Fruit fly (Drosophila melanogaster) whole organism, adult: Measurements from ENCODE around the gene CG13060.

Experiments used
- CG11617 ChIP-seq: fragments of 200-800 bp; sonication (Bioruptor generic); optimal IDR thresholded peaks from 2 replicates; lab custom pipeline; 2017; ENCODE audit warnings: mild to moderate bottlenecking, missing biosample characterization, missing genetic modification reagents, missing genetic modification characterization
- CG12768 ChIP-seq: fragments of 200-800 bp; sonication (Bioruptor generic); optimal IDR thresholded peaks from 2 replicates; lab custom pipeline; 2017; ENCODE audit warnings: missing biosample characterization, missing genetic modification characterization, mild to moderate bottlenecking, moderate library complexity, missing genetic modification reagents
- CG14711 ChIP-seq: fragments of 200-800 bp; sonication (Bioruptor generic); optimal IDR thresholded peaks from 2 replicates; lab custom pipeline; 2018; ENCODE audit warnings: missing biosample characterization, mild to moderate bottlenecking, missing genetic modification characterization, moderate library complexity
- CG1620 ChIP-seq: fragments of 200-800 bp; sonication (Bioruptor generic); optimal IDR thresholded peaks from 2 replicates; lab custom pipeline; 2016; ENCODE audit warnings: missing biosample characterization, missing genetic modification characterization
- CG33017 ChIP-seq: fragments of 200-800 bp; sonication (Bioruptor generic); optimal IDR thresholded peaks from 2 replicates; lab custom pipeline; 2018; ENCODE audit warnings: missing biosample characterization, mild to moderate bottlenecking, missing genetic modification characterization, moderate library complexity
- CG5204 ChIP-seq: fragments of 200-800 bp; sonication (Bioruptor generic); optimal IDR thresholded peaks from 2 replicates; lab custom pipeline; 2016; ENCODE audit warnings: missing biosample characterization, missing genetic modification characterization
- CG7045 ChIP-seq: fragments of 200-800 bp; sonication (Bioruptor generic); optimal IDR thresholded peaks from 2 replicates; lab custom pipeline; 2017; ENCODE audit warnings: missing biosample characterization, mild to moderate bottlenecking, missing genetic modification characterization
- CG7101 ChIP-seq: fragments of 200-800 bp; sonication (Bioruptor generic); optimal IDR thresholded peaks from 2 replicates; lab custom pipeline; 2018; ENCODE audit warnings: missing biosample characterization, mild to moderate bottlenecking, missing genetic modification characterization, moderate library complexity
- Clk ChIP-seq: fragments of 200-800 bp; sonication (Bioruptor generic); optimal IDR thresholded peaks from 2 replicates; lab custom pipeline; 2017; ENCODE audit warnings: missing biosample characterization, missing genetic modification characterization
- Crg-1 ChIP-seq: fragments of 200-800 bp; sonication (Bioruptor generic); optimal IDR thresholded peaks from 2 replicates; lab custom pipeline; 2016; ENCODE audit warnings: missing biosample characterization, missing genetic modification characterization
- Hr96 ChIP-seq: fragments of 200-800 bp; sonication (Bioruptor generic); optimal IDR thresholded peaks from 2 replicates; lab custom pipeline; 2016; ENCODE audit warnings: missing biosample characterization, missing genetic modification characterization
- Mnt ChIP-seq: fragments of 200-800 bp; sonication (Bioruptor generic); optimal IDR thresholded peaks from 2 replicates; lab custom pipeline; 2016; ENCODE audit warnings: missing biosample characterization, mild to moderate bottlenecking, missing genetic modification characterization
- bab1 ChIP-seq: fragments of 200-800 bp; sonication (Bioruptor generic); optimal IDR thresholded peaks from 3 replicates; lab custom pipeline; 2019; ENCODE audit warnings: missing biosample characterization, mild to moderate bottlenecking, missing genetic modification characterization, moderate library complexity
- cic ChIP-seq: fragments of 200-800 bp; sonication (Bioruptor generic); optimal IDR thresholded peaks from 2 replicates; lab custom pipeline; 2017; ENCODE audit warnings: missing biosample characterization, mild to moderate bottlenecking, missing genetic modification characterization, moderate library complexity
- cnc ChIP-seq, 2 experiments: fragments of >200 bp; optimal IDR thresholded peaks; 2 replicates each; lab custom pipeline; 2017
- kay ChIP-seq: fragments of 200-800 bp; sonication (Bioruptor generic); peaks from one replicate; lab custom pipeline; 2016; ENCODE audit warnings: missing biosample characterization, missing genetic modification characterization, borderline replicate concordance
- ovo ChIP-seq: fragments of 200-800 bp; sonication (Bioruptor generic); optimal IDR thresholded peaks from 2 replicates; lab custom pipeline; 2016; ENCODE audit warnings: missing biosample characterization, missing genetic modification characterization
- pad ChIP-seq: fragments of 200-800 bp; sonication (Bioruptor generic); optimal IDR thresholded peaks from 3 replicates; lab custom pipeline; 2017; ENCODE audit warnings: missing biosample characterization, missing genetic modification characterization, mild to moderate bottlenecking, moderate library complexity, missing genetic modification reagents
- tj ChIP-seq: fragments of 200-800 bp; sonication (Bioruptor generic); optimal IDR thresholded peaks from 3 replicates; lab custom pipeline; 2017; ENCODE audit warnings: missing biosample characterization, mild to moderate bottlenecking, missing genetic modification characterization, moderate library complexity
- toe ChIP-seq: fragments of 200-800 bp; sonication (Bioruptor generic); optimal IDR thresholded peaks from 2 replicates; lab custom pipeline; 2016; ENCODE audit warnings: missing biosample characterization, missing genetic modification characterization

CG13060 gene

dm6 chr3L:16357860-16358259, 38.2 kb downstream of the CG13060 start:
- TF ChIP-seq CG7045 (GFP tag; lab: Kevin White, UChicago) (no peak), Crg-1 (GFP tag; lab: Kevin White, UChicago) (no peak), pad (GFP tag; lab: Kevin White, UChicago) (no peak), CG1620 (no peak), CG7101 (tag; lab: Kevin White, UChicago) (no peak), CG33017 (tag; lab: Kevin White, UChicago) (no peak), Hr96 (no peak), Mnt (GFP tag; lab: Kevin White, UChicago) (no peak), tj (GFP tag; lab: Kevin White, UChicago) (no peak), kay (GFP tag; lab: Kevin White, UChicago) (no peak)

DNA sequence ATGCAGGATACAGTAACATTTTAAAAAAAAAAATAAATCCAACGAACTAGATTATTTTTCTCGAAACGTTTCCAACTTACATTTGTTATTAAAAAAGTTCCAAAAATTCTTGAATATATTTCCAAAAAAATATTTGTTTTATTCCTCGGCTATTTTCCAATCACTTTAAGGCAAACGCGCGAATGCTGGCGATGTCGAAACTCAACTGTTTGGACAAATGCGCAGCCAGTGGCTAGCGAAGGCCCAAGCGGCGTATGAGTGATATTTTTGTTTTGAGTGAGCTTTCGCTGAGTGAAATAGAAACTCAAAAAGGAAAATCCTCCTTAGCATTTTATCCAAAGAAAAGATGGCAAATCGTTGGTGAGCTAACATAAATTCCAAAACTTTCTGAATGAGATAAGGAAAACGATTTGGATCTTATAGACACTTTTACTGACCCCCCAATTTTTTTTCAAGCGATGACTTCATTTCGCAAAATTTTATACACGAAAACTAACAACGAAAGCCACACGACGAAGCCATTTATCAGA, 39.6 kb downstream of the CG13060 start, which contains the start of gene ringer:
TSS of gene ringer (minus strand) at position 210 of the 530 bp plus-strand sequence.
- TF ChIP-seq CG14711 (tag; lab: Kevin White, UChicago), result no peak
- peak; percentile 43 for TF ChIP-seq CG33017 (tag; lab: Kevin White, UChicago)

dm6 chr3L:16359795-16360194, 40.1 kb downstream of the CG13060 start:
- TF ChIP-seq CG12768 (GFP tag; lab: Kevin White, UChicago) (peak; percentile 39), kay (GFP tag; lab: Kevin White, UChicago) (peak; percentile 92), CG7101 (tag; lab: Kevin White, UChicago) (no peak)

DNA sequence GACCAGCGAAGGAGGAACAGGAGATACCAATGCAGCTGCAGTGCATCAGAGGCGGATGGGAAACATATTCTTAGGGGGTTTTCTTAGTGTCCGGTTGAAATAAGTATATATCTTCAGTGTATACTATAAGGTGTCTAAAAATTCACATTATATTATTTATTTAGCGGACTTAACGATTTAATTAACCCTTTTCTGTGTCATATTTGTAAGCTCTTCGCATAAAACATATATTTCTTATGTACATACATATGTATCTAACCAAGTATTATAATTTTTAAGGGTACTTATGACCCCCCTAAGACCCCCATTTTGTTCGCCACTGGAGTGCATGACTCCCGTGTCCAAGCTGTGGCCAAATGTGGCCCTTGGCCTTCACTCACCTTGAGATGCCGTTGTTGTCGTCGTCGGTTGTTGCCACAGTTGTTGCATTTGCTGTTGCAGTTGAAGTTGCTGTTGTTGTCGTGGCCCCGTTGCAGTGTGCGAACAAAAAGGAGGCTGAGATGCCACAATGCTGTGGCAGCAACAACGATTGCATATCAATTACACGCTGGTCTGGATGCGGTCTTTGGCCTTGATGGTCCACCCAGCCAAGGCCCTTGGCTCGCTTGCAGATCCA, 41.7 kb downstream of the CG13060 start:
- no peak for TF ChIP-seq CG7045 (GFP tag; lab: Kevin White, UChicago)
- TF ChIP-seq CG5204, result no peak
- TF ChIP-seq tj (GFP tag; lab: Kevin White, UChicago), result no peak
- TF ChIP-seq Clk (GFP tag; lab: Kevin White, UChicago), result no peak
- no peak for TF ChIP-seq CG7101 (tag; lab: Kevin White, UChicago)
- TF ChIP-seq toe, result no peak
- TF ChIP-seq CG33017 (tag; lab: Kevin White, UChicago), result no peak
- TF ChIP-seq cnc (optimal IDR thresholded peaks at IDR 0.05; lab: Kevin White, UChicago), result no peak
- no peak for TF ChIP-seq pad (GFP tag; lab: Kevin White, UChicago)
- TF ChIP-seq Hr96, result no peak
- TF ChIP-seq bab1, result no peak
- no peak for TF ChIP-seq kay (GFP tag; lab: Kevin White, UChicago)
- no peak for TF ChIP-seq Mnt (GFP tag; lab: Kevin White, UChicago)

DNA sequence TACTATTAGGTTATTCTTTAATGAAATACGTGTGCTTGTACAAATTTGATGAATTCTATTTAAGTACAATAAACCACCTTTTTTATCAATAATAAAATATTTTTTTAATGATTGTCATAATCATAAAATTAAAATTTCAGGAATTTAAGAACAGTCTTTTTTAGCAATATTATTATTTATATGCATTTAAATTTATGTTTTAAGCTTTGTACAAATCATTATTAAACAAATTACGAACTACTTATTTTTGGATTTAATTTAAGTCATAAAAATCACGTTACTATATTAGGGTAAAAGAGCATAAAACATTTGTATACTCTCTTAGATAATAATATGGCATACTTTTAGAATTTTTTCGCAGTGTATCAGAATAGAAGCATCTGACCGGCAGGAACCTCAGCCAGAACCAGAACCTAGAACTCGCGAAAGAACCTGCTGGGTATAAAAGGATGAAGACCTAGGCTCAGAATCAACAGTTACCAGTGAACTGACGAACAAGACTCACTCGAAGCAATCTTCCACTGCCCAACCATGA, 42.5 kb downstream of the CG13060 start, which contains the start of gene Cpr72Ea:
TSS of gene Cpr72Ea (plus strand) at position 485 of the 535 bp plus-strand sequence.
- TF ChIP-seq toe, result no peak
- TF ChIP-seq Mnt (GFP tag; lab: Kevin White, UChicago), result no peak
- no peak for TF ChIP-seq Hr96
- no peak for TF ChIP-seq CG11617
- TF ChIP-seq Crg-1 (GFP tag; lab: Kevin White, UChicago), result no peak
- no peak for TF ChIP-seq CG7045 (GFP tag; lab: Kevin White, UChicago)
- no peak for TF ChIP-seq CG1620
- no peak for TF ChIP-seq CG14711 (tag; lab: Kevin White, UChicago)
- TF ChIP-seq CG12768 (GFP tag; lab: Kevin White, UChicago), result no peak
- TF ChIP-seq pad (GFP tag; lab: Kevin White, UChicago), result no peak
- no peak for TF ChIP-seq kay (GFP tag; lab: Kevin White, UChicago)
- no peak for TF ChIP-seq CG5204
- TF ChIP-seq bab1, result no peak
- no peak for TF ChIP-seq tj (GFP tag; lab: Kevin White, UChicago)

DNA sequence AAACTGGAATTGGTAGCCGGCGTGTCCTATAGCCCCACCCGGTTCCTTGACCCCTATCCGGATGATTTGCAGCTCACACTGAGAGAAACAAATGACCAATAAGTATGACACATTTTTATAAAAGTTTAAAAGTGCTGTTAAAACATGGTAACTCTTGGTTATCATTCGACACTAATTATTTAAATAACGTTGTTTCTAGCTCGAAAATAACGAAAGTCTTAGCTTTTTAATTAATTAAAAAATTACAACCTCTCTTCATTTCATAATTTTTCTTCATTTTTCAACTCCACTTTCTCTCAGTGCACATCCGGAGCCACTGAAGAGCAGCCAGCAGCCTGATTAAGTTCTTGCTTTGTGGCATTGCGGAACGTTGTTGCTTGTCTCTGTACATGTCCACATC, 44.5 kb downstream of the CG13060 start:
- no peak for TF ChIP-seq toe
- TF ChIP-seq CG7045 (GFP tag; lab: Kevin White, UChicago), result no peak
- TF ChIP-seq CG12768 (GFP tag; lab: Kevin White, UChicago), result no peak
- TF ChIP-seq cic (GFP tag; lab: Kevin White, UChicago), result no peak
- no peak for TF ChIP-seq pad (GFP tag; lab: Kevin White, UChicago)
- TF ChIP-seq tj (GFP tag; lab: Kevin White, UChicago), result no peak
- no peak for TF ChIP-seq CG14711 (tag; lab: Kevin White, UChicago)
- no peak for TF ChIP-seq ovo (GFP tag; lab: Kevin White, UChicago)
- TF ChIP-seq cnc (optimal IDR thresholded peaks at IDR 0.05; lab: Kevin White, UChicago), result no peak
- TF ChIP-seq CG1620, result no peak
- no peak for TF ChIP-seq kay (GFP tag; lab: Kevin White, UChicago)
- TF ChIP-seq Mnt (GFP tag; lab: Kevin White, UChicago), result no peak
- TF ChIP-seq CG5204, result no peak
- TF ChIP-seq CG11617, result no peak
- no peak for TF ChIP-seq Hr96
- TF ChIP-seq Clk (GFP tag; lab: Kevin White, UChicago), result no peak

DNA sequence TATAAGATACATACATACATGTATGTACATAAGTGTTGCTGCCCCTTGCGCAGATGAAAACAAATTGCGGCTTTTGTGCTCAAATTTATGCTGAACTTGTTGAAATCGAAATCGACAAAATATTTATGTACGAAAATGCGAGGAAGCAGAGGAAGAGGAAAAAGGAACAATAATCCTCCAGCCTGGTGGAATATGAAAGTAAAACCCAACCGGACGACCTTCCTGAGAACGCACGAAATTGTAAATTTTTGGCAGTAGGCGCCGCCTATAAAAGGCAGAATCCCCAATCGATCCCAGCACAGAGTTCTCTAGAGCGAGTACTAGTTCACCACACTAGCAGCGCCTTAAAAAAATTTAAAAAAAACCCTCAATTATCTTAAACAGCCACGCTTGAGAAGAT, 44.9 kb downstream of the CG13060 start, which contains the start of gene Cpr72Eb:
TSS of gene Cpr72Eb (plus strand) at position 301 of the 400 bp plus-strand sequence.
- no peak for TF ChIP-seq Crg-1 (GFP tag; lab: Kevin White, UChicago)
- no peak for TF ChIP-seq kay (GFP tag; lab: Kevin White, UChicago)
- no peak for TF ChIP-seq toe
- TF ChIP-seq CG33017 (tag; lab: Kevin White, UChicago), result no peak
- no peak for TF ChIP-seq bab1
- no peak for TF ChIP-seq CG1620
- no peak for TF ChIP-seq CG7045 (GFP tag; lab: Kevin White, UChicago)
- TF ChIP-seq cnc (optimal IDR thresholded peaks at IDR 0.05; lab: Kevin White, UChicago), result no peak
